Worm (Caenorhabditis elegans) whole organism, L3 larva: ENCODE measurements around the gene his-62.

Source experiments
- ZK546.5 ChIP-seq: sonication (generic microtip); optimal IDR thresholded peaks from 2 replicates; lab custom pipeline; 2017; ENCODE audit warnings: missing biosample characterization, missing genetic modification characterization
- elt-1 ChIP-seq: fragments of 150-350 bp; optimal IDR thresholded peaks from 2 replicates; lab custom pipeline; 2014; ENCODE audit warnings: missing biosample characterization, missing genetic modification characterization
- unc-62 ChIP-seq: fragments of 150-350 bp; sonication (generic microtip); optimal IDR thresholded peaks from 4 replicates; lab custom pipeline; 2014; ENCODE audit warnings: missing biosample characterization, missing genetic modification reagents, missing genetic modification characterization

- TF ChIP-seq ZK546.5 (tag; lab: Kevin White, UChicago) (no peak), unc-62 (GFP tag; lab: Kevin White, UChicago) (no peak), elt-1 (no peak)
These were observed 20.4 kb downstream of the his-62 start for ce11 chrIV:7506711-7507110.
